Fruit fly (Drosophila melanogaster): ENCODE data around the gene Tango9.

DNA sequence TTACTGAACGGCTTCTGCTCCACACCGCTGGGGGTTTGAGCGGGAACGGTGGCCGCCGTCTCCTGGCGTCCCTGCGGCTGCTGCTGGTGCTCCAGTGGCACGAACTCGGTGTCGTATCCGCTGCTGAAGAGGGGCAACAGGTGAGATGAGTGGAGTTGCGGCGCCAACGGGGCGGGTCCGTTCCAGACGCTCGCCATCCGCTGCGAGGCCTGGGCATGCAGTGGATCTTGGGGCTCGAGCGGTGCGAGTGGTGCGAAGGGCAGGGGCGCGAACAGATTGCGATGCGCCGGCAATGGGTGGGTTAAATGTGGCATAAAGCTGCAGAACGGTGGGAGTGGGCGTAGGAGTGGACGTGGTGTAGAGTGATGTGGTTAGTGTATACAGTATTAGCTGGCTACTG is 14.5 kb upstream of the Tango9 start:
- TF ChIP-seq tj (GFP tag; optimal IDR thresholded peaks at IDR 0.05) = no peak
- no peak for TF ChIP-seq CG12768 (GFP tag; optimal IDR thresholded peaks at IDR 0.05)
- TF ChIP-seq Mnt (GFP tag; optimal IDR thresholded peaks at IDR 0.05) = no peak
- no peak for TF ChIP-seq CG7101 (tag; optimal IDR thresholded peaks at IDR 0.05)
- no peak for TF ChIP-seq cic (GFP tag; optimal IDR thresholded peaks at IDR 0.05)
- TF ChIP-seq kay (GFP tag; ENCODE audit: borderline replicate concordance) = no peak
- no peak for TF ChIP-seq cnc (optimal IDR thresholded peaks at IDR 0.05)
- no peak for TF ChIP-seq CG11617 (GFP tag; optimal IDR thresholded peaks at IDR 0.05)
- TF ChIP-seq Hr96 (GFP tag; optimal IDR thresholded peaks at IDR 0.05) = no peak

All from whole organism, adult.